Worm (Caenorhabditis elegans): ENCODE measurements around the gene hint-3.

DNA sequence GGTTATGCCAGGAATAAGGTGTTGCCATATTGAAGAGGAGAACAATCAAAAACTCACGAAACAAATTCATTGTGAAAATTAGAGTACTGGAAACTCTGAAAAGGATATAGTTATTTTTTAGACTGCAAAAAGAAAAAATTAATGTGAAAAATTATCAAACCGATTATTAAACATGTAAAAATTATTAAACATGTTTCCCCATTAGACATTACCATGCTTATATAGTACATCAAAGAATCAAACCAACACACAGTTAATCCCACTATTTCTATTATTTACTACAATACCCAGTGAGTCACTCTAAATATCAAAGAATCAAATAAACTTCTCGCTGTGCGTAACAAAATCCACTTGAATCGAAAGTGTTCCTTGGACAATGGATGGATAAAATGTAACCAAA, 47.2 kb upstream of the hint-3 start, which contains the start of gene ZK105.13:
- no peak for TF ChIP-seq W03F9.2 (tag; optimal IDR thresholded peaks at IDR 0.05)
- no peak for TF ChIP-seq dao-5 (tag; optimal IDR thresholded peaks at IDR 0.05)
- TF ChIP-seq him-1 (tag; optimal IDR thresholded peaks at IDR 0.05): no peak

Data from whole organism, L4/young adult.